Worm (Caenorhabditis elegans) whole organism, L3 larva: ENCODE measurements around the gene F49H6.17.

Experiments
- ZK546.5 ChIP-seq: sonication (generic microtip); optimal IDR thresholded peaks from 2 replicates; lab custom pipeline; 2017; ENCODE audit warnings: missing biosample characterization, missing genetic modification characterization
- aly-2 ChIP-seq: fragments of 150-350 bp; optimal IDR thresholded peaks from 2 replicates; lab custom pipeline; 2014; ENCODE audit warnings: missing biosample characterization, missing genetic modification characterization
- ama-1 ChIP-seq: fragments of 150-350 bp; optimal IDR thresholded peaks from 2 replicates; lab custom pipeline; 2018
- ceh-16 ChIP-seq: sonication (generic microtip); optimal IDR thresholded peaks from 2 replicates; lab custom pipeline; 2017; ENCODE audit warnings: missing biosample characterization, missing genetic modification characterization
- ceh-28 ChIP-seq: fragments of 150-350 bp; optimal IDR thresholded peaks from 2 replicates; lab custom pipeline; 2014; ENCODE audit warnings: missing biosample characterization, missing genetic modification reagents, missing genetic modification characterization
- ceh-82 ChIP-seq: fragments of 150-350 bp; optimal IDR thresholded peaks from 2 replicates; lab custom pipeline; 2014; ENCODE audit warnings: missing biosample characterization, missing genetic modification characterization
- ceh-9 ChIP-seq: sonication (generic microtip); optimal IDR thresholded peaks from 2 replicates; lab custom pipeline; 2018; ENCODE audit warnings: missing biosample characterization, missing genetic modification characterization
- daf-12 ChIP-seq: fragments of 150-350 bp; optimal IDR thresholded peaks from 2 replicates; lab custom pipeline; 2014; ENCODE audit warnings: missing biosample characterization, missing genetic modification reagents, missing genetic modification characterization
- egl-27 ChIP-seq: sonication (generic microtip); optimal IDR thresholded peaks from 4 replicates; lab custom pipeline; 2017; ENCODE audit warnings: missing biosample characterization, missing genetic modification reagents, missing genetic modification characterization
- elt-2 ChIP-seq: sonication (generic microtip); optimal IDR thresholded peaks from 2 replicates; lab custom pipeline; 2016; ENCODE audit warnings: missing genetic modification reagents, mild to moderate bottlenecking, missing genetic modification characterization, missing compliant biosample characterization
- elt-3 ChIP-seq, 3 experiments: fragments of 150-350 bp in 1 of 3; sonication (generic microtip) in 2 of 3; optimal IDR thresholded peaks; 2 replicates in 2 of 3; 4 replicates in 1 of 3; lab custom pipeline; 2014 to 2017; ENCODE audit warnings: missing biosample characterization in 3 of 3, missing genetic modification characterization in 3 of 3
- eor-1 ChIP-seq, 2 experiments: fragments of 150-350 bp; optimal IDR thresholded peaks; 2 replicates each; lab custom pipeline; 2014 to 2018; ENCODE audit warnings: missing biosample characterization in 2 of 2, missing genetic modification characterization in 2 of 2
- fkh-10 ChIP-seq: sonication (generic microtip); optimal IDR thresholded peaks from 2 replicates; lab custom pipeline; 2017; ENCODE audit warnings: missing biosample characterization, missing genetic modification reagents, missing genetic modification characterization
- fos-1 ChIP-seq: fragments of 150-350 bp; optimal IDR thresholded peaks from 2 replicates; lab custom pipeline; 2014; ENCODE audit warnings: missing biosample characterization, missing genetic modification characterization
- hmg-11 ChIP-seq: sonication (generic microtip); optimal IDR thresholded peaks from 2 replicates; lab custom pipeline; 2016; ENCODE audit warnings: missing genetic modification characterization, missing compliant biosample characterization
- lin-39 ChIP-seq: fragments of 150-350 bp; optimal IDR thresholded peaks from 2 replicates; lab custom pipeline; 2018; ENCODE audit warnings: missing biosample characterization, missing genetic modification reagents, missing genetic modification characterization
- lsy-12 ChIP-seq: sonication (generic microtip); optimal IDR thresholded peaks from 2 replicates; lab custom pipeline; 2016; ENCODE audit warnings: mild to moderate bottlenecking, missing genetic modification characterization, missing compliant biosample characterization
- mml-1 ChIP-seq: fragments of 150-350 bp; sonication (generic microtip); optimal IDR thresholded peaks from 3 replicates; lab custom pipeline; 2014; ENCODE audit warnings: missing biosample characterization, missing genetic modification characterization
- nfya-1 ChIP-seq: sonication (generic microtip); optimal IDR thresholded peaks from 2 replicates; lab custom pipeline; 2017; ENCODE audit warnings: missing genetic modification characterization, mild to moderate bottlenecking, missing compliant biosample characterization, antibody characterized with exemption, moderate library complexity; ENCODE audit not compliant: insufficient read depth
- nhr-11 ChIP-seq: fragments of 150-350 bp; optimal IDR thresholded peaks from 2 replicates; lab custom pipeline; 2014; ENCODE audit warnings: missing biosample characterization, missing genetic modification characterization
- nhr-12 ChIP-seq: fragments of 150-350 bp; optimal IDR thresholded peaks from 2 replicates; lab custom pipeline; 2014; ENCODE audit warnings: missing biosample characterization, missing genetic modification characterization
- nhr-23 ChIP-seq: fragments of 150-350 bp; optimal IDR thresholded peaks from 2 replicates; lab custom pipeline; 2014; ENCODE audit warnings: missing biosample characterization, missing genetic modification reagents, missing genetic modification characterization
- nhr-237 ChIP-seq: fragments of 150-350 bp; optimal IDR thresholded peaks from 2 replicates; lab custom pipeline; 2014; ENCODE audit warnings: missing biosample characterization, missing genetic modification characterization
- nhr-28 ChIP-seq: fragments of 150-350 bp; optimal IDR thresholded peaks from 2 replicates; lab custom pipeline; 2014; ENCODE audit warnings: missing biosample characterization, missing genetic modification characterization
- nhr-43 ChIP-seq: sonication (generic microtip); optimal IDR thresholded peaks from 2 replicates; lab custom pipeline; 2016; ENCODE audit warnings: mild to moderate bottlenecking, missing genetic modification characterization, missing compliant biosample characterization; ENCODE audit not compliant: poor library complexity, severe bottlenecking
- nhr-67 ChIP-seq: fragments of 150-350 bp; optimal IDR thresholded peaks from 2 replicates; lab custom pipeline; 2014; ENCODE audit warnings: missing biosample characterization, missing genetic modification characterization
- nhr-76 ChIP-seq: fragments of 150-350 bp; sonication (generic microtip); optimal IDR thresholded peaks from 5 replicates; lab custom pipeline; 2014; ENCODE audit warnings: missing biosample characterization, missing genetic modification characterization
- nhr-77 ChIP-seq: fragments of 150-350 bp; optimal IDR thresholded peaks from 2 replicates; lab custom pipeline; 2014; ENCODE audit warnings: missing biosample characterization, missing genetic modification characterization
- pha-4 ChIP-seq: fragments of 150-350 bp; optimal IDR thresholded peaks from 2 replicates; lab custom pipeline; 2014; ENCODE audit warnings: missing biosample characterization, missing genetic modification reagents, missing genetic modification characterization
- pqm-1 ChIP-seq: fragments of 150-350 bp; optimal IDR thresholded peaks from 2 replicates; lab custom pipeline; 2017; ENCODE audit warnings: missing biosample characterization, missing genetic modification characterization, inconsistent platforms
- sea-2 ChIP-seq: fragments of 150-350 bp; sonication (generic microtip); optimal IDR thresholded peaks from 4 replicates; lab custom pipeline; 2014; ENCODE audit warnings: missing biosample characterization, missing genetic modification reagents, missing genetic modification characterization
- skn-1 ChIP-seq: fragments of 150-350 bp; optimal IDR thresholded peaks from 2 replicates; lab custom pipeline; 2014; ENCODE audit warnings: missing biosample characterization, missing genetic modification characterization
- snpc-4 ChIP-seq: fragments of 150-350 bp; optimal IDR thresholded peaks from 2 replicates; lab custom pipeline; 2014; ENCODE audit warnings: missing biosample characterization, missing genetic modification characterization
- tbx-2 ChIP-seq: sonication (generic microtip); optimal IDR thresholded peaks from 2 replicates; lab custom pipeline; 2016; ENCODE audit warnings: mild to moderate bottlenecking, missing genetic modification characterization, missing compliant biosample characterization
- unc-39 ChIP-seq: sonication (generic microtip); optimal IDR thresholded peaks from 4 replicates; lab custom pipeline; 2017; ENCODE audit warnings: missing biosample characterization, missing genetic modification characterization
- ztf-11 ChIP-seq: fragments of 150-350 bp; optimal IDR thresholded peaks from 2 replicates; lab custom pipeline; 2014; ENCODE audit warnings: missing biosample characterization, missing genetic modification characterization
- ztf-4 ChIP-seq: fragments of 150-350 bp; optimal IDR thresholded peaks from 2 replicates; lab custom pipeline; 2014; ENCODE audit warnings: missing biosample characterization, missing genetic modification characterization

F49H6.17 gene

ce11 chrV:16980368-16980767, 39.4 kb upstream of the F49H6.17 start, which contains the start of gene srz-54:
srz-54 (plus strand) TSS chrV:16980668.
- no peak for TF ChIP-seq nhr-23
- no peak for TF ChIP-seq ceh-82 (tag; lab: Kevin White, UChicago)
- no peak for TF ChIP-seq ztf-4 (tag; lab: Kevin White, UChicago)
- TF ChIP-seq pha-4 (tag; lab: Kevin White, UChicago) = no peak

ce11 chrV:16987035-16987434, 32.8 kb upstream of the F49H6.17 start, which contains the start of gene Y102A5C.40:
Y102A5C.40 (minus strand) TSS chrV:16987135.
- TF ChIP-seq ceh-28 (no peak), mml-1 (tag; lab: Kevin White, UChicago) (no peak), ztf-4 (tag; lab: Kevin White, UChicago) (no peak), ZK546.5 (tag; lab: Kevin White, UChicago) (no peak), tbx-2 (tag; lab: Kevin White, UChicago) (no peak), nhr-12 (tag; lab: Kevin White, UChicago) (no peak), ztf-11 (tag; lab: Kevin White, UChicago) (no peak), pha-4 (tag; lab: Kevin White, UChicago) (no peak)

ce11 chrV:16987783-16988182, 32.0 kb upstream of the F49H6.17 start:
- TF ChIP-seq nhr-28 (tag; lab: Kevin White, UChicago) (no peak), daf-12 (tag; lab: Kevin White, UChicago) (no peak), ztf-11 (tag; lab: Kevin White, UChicago) (no peak), nhr-237 (tag; lab: Kevin White, UChicago) (no peak), elt-3 (tag; optimal IDR thresholded peaks at IDR 0.05; lab: Kevin White, UChicago) (no peak), lin-39 (tag; lab: Kevin White, UChicago) (no peak), skn-1 (tag; lab: Kevin White, UChicago) (no peak), sea-2 (no peak), nhr-23 (no peak), fos-1 (tag; lab: Kevin White, UChicago) (no peak), nhr-76 (tag; lab: Kevin White, UChicago) (no peak), ceh-82 (tag; lab: Kevin White, UChicago) (no peak), fkh-10 (GFP tag; lab: Kevin White, UChicago) (no peak), unc-39 (no peak), nhr-67 (no peak), snpc-4 (tag; lab: Kevin White, UChicago) (no peak), nhr-77 (tag; lab: Kevin White, UChicago) (no peak)

ce11 chrV:16988614-16989013, 31.2 kb upstream of the F49H6.17 start, which contains the start of gene Y102A5C.27:
Y102A5C.27 (minus strand) TSS chrV:16988714.
- no peak for TF ChIP-seq daf-12 (tag; lab: Kevin White, UChicago)
- no peak for TF ChIP-seq mml-1 (tag; lab: Kevin White, UChicago)
- no peak for TF ChIP-seq nhr-12 (tag; lab: Kevin White, UChicago)
- TF ChIP-seq nhr-43 = no peak
- TF ChIP-seq lin-39 (tag; lab: Kevin White, UChicago) = no peak
- no peak for TF ChIP-seq tbx-2 (tag; lab: Kevin White, UChicago)
- TF ChIP-seq snpc-4 (tag; lab: Kevin White, UChicago) = no peak
- no peak for TF ChIP-seq fkh-10 (GFP tag; lab: Kevin White, UChicago)
- no peak for TF ChIP-seq ceh-9
- TF ChIP-seq nfya-1 = no peak
- TF ChIP-seq ceh-16 (tag; lab: Kevin White, UChicago) = no peak
- no peak for TF ChIP-seq nhr-11 (tag; lab: Kevin White, UChicago)

ce11 chrV:16991734-16992133, 28.1 kb upstream of the F49H6.17 start, which contains the start of gene srz-95:
srz-95 (plus strand) TSS chrV:16992034.
- TF ChIP-seq eor-1 (tag; optimal IDR thresholded peaks at IDR 0.05; lab: Kevin White, UChicago) (no peak), nhr-237 (tag; lab: Kevin White, UChicago) (no peak), pqm-1 (tag; lab: Kevin White, UChicago) (no peak), daf-12 (tag; lab: Kevin White, UChicago) (no peak), snpc-4 (tag; lab: Kevin White, UChicago) (no peak), ama-1 (lab: Kevin White, UChicago) (no peak), elt-2 (no peak), fos-1 (tag; lab: Kevin White, UChicago) (no peak), sea-2 (no peak), hmg-11 (tag; lab: Kevin White, UChicago) (no peak), elt-3 (tag; optimal IDR thresholded peaks at IDR 0.05; lab: Kevin White, UChicago) (no peak), ceh-28 (no peak), egl-27 (no peak), aly-2 (no peak), ceh-16 (tag; lab: Kevin White, UChicago) (no peak), lsy-12 (no peak)
- TF ChIP-seq, all 47 proteins: peak for 0
